Worm (Caenorhabditis elegans): ENCODE results near the gene clec-85.

- TF ChIP-seq nhr-28 (tag; optimal IDR thresholded peaks at IDR 0.05) (no peak), ama-1 (optimal IDR thresholded peaks at IDR 0.05) (no peak), snpc-4 (tag; optimal IDR thresholded peaks at IDR 0.05) (no peak)
Measured at ce11 chrIV:2835364-2835763, 15.3 kb upstream of the clec-85 start, which contains the start of gene clec-82.

All from whole organism, L3 larva.